Fruit fly (Drosophila melanogaster) whole organism, prepupa: ENCODE measurements around the gene CG31913.

Experiments used
- Blimp-1 ChIP-seq: fragments of 200-800 bp; sonication (Bioruptor generic); optimal IDR thresholded peaks from 3 replicates; lab custom pipeline; 2017; ENCODE audit warnings: missing biosample characterization, missing genetic modification characterization, mild to moderate bottlenecking, moderate library complexity, missing genetic modification reagents
- CG10631 ChIP-seq: fragments of 200-800 bp; sonication (Bioruptor generic); optimal IDR thresholded peaks from 2 replicates; lab custom pipeline; 2016; ENCODE audit warnings: missing biosample characterization, missing genetic modification characterization
- CG10669 ChIP-seq: fragments of 200-800 bp; sonication (Bioruptor generic); optimal IDR thresholded peaks from 3 replicates; lab custom pipeline; 2018; ENCODE audit warnings: missing biosample characterization, mild to moderate bottlenecking, missing genetic modification characterization, moderate library complexity
- CG11294 ChIP-seq: fragments of 200-800 bp; sonication (Bioruptor generic); IDR thresholded peaks from 2 replicates; pipeline ENCODE4 v1.3.6; 2022; ENCODE audit warnings: missing biosample characterization, missing genetic modification characterization
- CG11902 ChIP-seq: fragments of 200-800 bp; sonication (Bioruptor generic); optimal IDR thresholded peaks from 3 replicates; lab custom pipeline; 2016; ENCODE audit warnings: missing biosample characterization, missing genetic modification characterization
- CG1621 ChIP-seq: fragments of 200-800 bp; sonication (Bioruptor generic); optimal IDR thresholded peaks from 3 replicates; lab custom pipeline; 2018; ENCODE audit warnings: missing biosample characterization, mild to moderate bottlenecking, missing genetic modification characterization
- CG3032 ChIP-seq: fragments of 200-800 bp; optimal IDR thresholded peaks from 2 replicates; lab custom pipeline; 2019; ENCODE audit warnings: missing biosample characterization, mild to moderate bottlenecking, missing genetic modification characterization, moderate library complexity
- CG31627 ChIP-seq: fragments of 200-800 bp; sonication (Bioruptor generic); optimal IDR thresholded peaks from 3 replicates; lab custom pipeline; 2016; ENCODE audit warnings: missing biosample characterization, missing genetic modification characterization
- CG32006 ChIP-seq: fragments of 200-800 bp; sonication (Bioruptor generic); optimal IDR thresholded peaks from 3 replicates; lab custom pipeline; 2017; ENCODE audit warnings: missing biosample characterization, mild to moderate bottlenecking, missing genetic modification characterization
- CG34406 ChIP-seq: fragments of 200-800 bp; sonication (Bioruptor generic); optimal IDR thresholded peaks from 3 replicates; lab custom pipeline; 2016; ENCODE audit warnings: missing biosample characterization, missing genetic modification characterization
- CG3919 ChIP-seq: fragments of 200-800 bp; sonication (Bioruptor generic); optimal IDR thresholded peaks from 3 replicates; lab custom pipeline; 2016; ENCODE audit warnings: missing biosample characterization, missing genetic modification characterization
- CG6163 ChIP-seq: fragments of 200-800 bp; sonication (Bioruptor generic); IDR thresholded peaks from 3 replicates; pipeline ENCODE4 v1.3.6; 2022; ENCODE audit warnings: missing biosample characterization, missing genetic modification characterization
- CG6792 ChIP-seq: fragments of 200-800 bp; sonication (Bioruptor generic); optimal IDR thresholded peaks from 3 replicates; lab custom pipeline; 2016; ENCODE audit warnings: missing biosample characterization, missing genetic modification characterization
- CG6808 ChIP-seq: fragments of 200-800 bp; sonication (Bioruptor generic); optimal IDR thresholded peaks from 3 replicates; lab custom pipeline; 2017; ENCODE audit warnings: missing biosample characterization, missing genetic modification characterization, mild to moderate bottlenecking, moderate library complexity, missing genetic modification reagents
- CG6854 ChIP-seq: fragments of 200-800 bp; sonication (Bioruptor generic); optimal IDR thresholded peaks from 2 replicates; lab custom pipeline; 2017; ENCODE audit warnings: missing biosample characterization, mild to moderate bottlenecking, missing genetic modification characterization
- CG7368 ChIP-seq: fragments of 200-800 bp; sonication (Bioruptor generic); optimal IDR thresholded peaks from 3 replicates; lab custom pipeline; 2016; ENCODE audit warnings: missing biosample characterization, missing genetic modification characterization
- CG8119 ChIP-seq: fragments of 200-800 bp; sonication (Bioruptor generic); IDR thresholded peaks from 3 replicates; pipeline ENCODE4 v1.3.6; 2022; ENCODE audit warnings: missing biosample characterization, missing genetic modification characterization
- CG8632 ChIP-seq: fragments of 200-800 bp; sonication (Bioruptor generic); optimal IDR thresholded peaks from 3 replicates; lab custom pipeline; 2016; ENCODE audit warnings: missing biosample characterization, missing genetic modification characterization
- CG9139 ChIP-seq: fragments of 200-800 bp; sonication (Bioruptor generic); optimal IDR thresholded peaks from 3 replicates; lab custom pipeline; 2017; ENCODE audit warnings: missing biosample characterization, mild to moderate bottlenecking, missing genetic modification characterization
- Eip75B ChIP-seq: fragments of 200-800 bp; sonication (Bioruptor generic); optimal IDR thresholded peaks from 3 replicates; lab custom pipeline; 2016; ENCODE audit warnings: missing biosample characterization, missing genetic modification characterization
- Eip78C ChIP-seq: fragments of 200-800 bp; sonication (Bioruptor generic); peaks from one replicate; lab custom pipeline; 2016; ENCODE audit warnings: missing biosample characterization, missing genetic modification characterization
- Ets21C ChIP-seq: fragments of 200-800 bp; sonication (Bioruptor generic); optimal IDR thresholded peaks from 3 replicates; lab custom pipeline; 2016; ENCODE audit warnings: missing biosample characterization, missing genetic modification characterization
- Ets96B ChIP-seq: fragments of 200-800 bp; optimal IDR thresholded peaks from 2 replicates; lab custom pipeline; 2019; ENCODE audit warnings: missing biosample characterization, mild to moderate bottlenecking, missing genetic modification characterization, moderate library complexity
- Hr39 ChIP-seq: fragments of 200-800 bp; sonication (Bioruptor generic); optimal IDR thresholded peaks from 2 replicates; lab custom pipeline; 2016; ENCODE audit warnings: missing biosample characterization, missing genetic modification characterization
- Hr4 ChIP-seq: fragments of 200-800 bp; sonication (Bioruptor generic); optimal IDR thresholded peaks from 3 replicates; lab custom pipeline; 2016; ENCODE audit warnings: missing biosample characterization, missing genetic modification characterization
- Lpt ChIP-seq: fragments of 200-800 bp; sonication (Bioruptor generic); optimal IDR thresholded peaks from 3 replicates; lab custom pipeline; 2016; ENCODE audit warnings: missing biosample characterization, missing genetic modification characterization
- Met ChIP-seq: fragments of 200-800 bp; sonication (Bioruptor generic); optimal IDR thresholded peaks from 3 replicates; lab custom pipeline; 2016; ENCODE audit warnings: missing biosample characterization, missing genetic modification characterization
- OdsH ChIP-seq: fragments of 200-800 bp; sonication (Bioruptor generic); optimal IDR thresholded peaks from 3 replicates; lab custom pipeline; 2016; ENCODE audit warnings: missing biosample characterization, missing genetic modification characterization
- Smox ChIP-seq: fragments of 200-800 bp; sonication (Bioruptor generic); optimal IDR thresholded peaks from 3 replicates; lab custom pipeline; 2016; ENCODE audit warnings: missing biosample characterization, missing genetic modification characterization
- Sox102F ChIP-seq: fragments of 200-800 bp; sonication (Bioruptor generic); optimal IDR thresholded peaks from 2 replicates; lab custom pipeline; 2016; ENCODE audit warnings: missing biosample characterization, mild to moderate bottlenecking, missing genetic modification characterization
- Sox14 ChIP-seq: fragments of 200-800 bp; sonication (Bioruptor generic); optimal IDR thresholded peaks from 3 replicates; lab custom pipeline; 2016; ENCODE audit warnings: missing biosample characterization, missing genetic modification characterization
- achi ChIP-seq: fragments of 200-800 bp; sonication (Bioruptor generic); optimal IDR thresholded peaks from 3 replicates; lab custom pipeline; 2016; ENCODE audit warnings: missing biosample characterization, missing genetic modification characterization
- acj6 ChIP-seq: fragments of 200-800 bp; sonication (Bioruptor generic); optimal IDR thresholded peaks from 3 replicates; lab custom pipeline; 2016; ENCODE audit warnings: missing biosample characterization, missing genetic modification characterization
- cyc ChIP-seq: fragments of 200-800 bp; sonication (Bioruptor generic); optimal IDR thresholded peaks from 3 replicates; lab custom pipeline; 2016; ENCODE audit warnings: missing biosample characterization, missing genetic modification characterization
- dac ChIP-seq: fragments of 200-800 bp; sonication (Bioruptor generic); optimal IDR thresholded peaks from 2 replicates; lab custom pipeline; 2017; ENCODE audit warnings: missing biosample characterization, mild to moderate bottlenecking, missing genetic modification characterization
- dsx ChIP-seq: fragments of 200-800 bp; optimal IDR thresholded peaks from 3 replicates; lab custom pipeline; 2019; ENCODE audit warnings: missing biosample characterization, mild to moderate bottlenecking, missing genetic modification characterization, moderate library complexity; ENCODE audit not compliant: poor library complexity, severe bottlenecking
- esn ChIP-seq: fragments of 200-800 bp; sonication (Bioruptor generic); optimal IDR thresholded peaks from 2 replicates; lab custom pipeline; 2016; ENCODE audit warnings: missing biosample characterization, mild to moderate bottlenecking, missing genetic modification characterization, moderate library complexity
- fd59A ChIP-seq: fragments of 200-800 bp; sonication (Bioruptor generic); optimal IDR thresholded peaks from 2 replicates; lab custom pipeline; 2017; ENCODE audit warnings: missing biosample characterization, mild to moderate bottlenecking, missing genetic modification characterization, missing genetic modification reagents
- fd85E ChIP-seq: fragments of 200-800 bp; sonication (Bioruptor generic); optimal IDR thresholded peaks from 3 replicates; lab custom pipeline; 2016; ENCODE audit warnings: missing biosample characterization, missing genetic modification characterization
- fkh ChIP-seq: fragments of 200-800 bp; sonication (Bioruptor generic); optimal IDR thresholded peaks from 3 replicates; lab custom pipeline; 2017; ENCODE audit warnings: missing biosample characterization, mild to moderate bottlenecking, missing genetic modification characterization, moderate library complexity
- lz ChIP-seq: fragments of 200-800 bp; sonication (Bioruptor generic); optimal IDR thresholded peaks from 3 replicates; lab custom pipeline; 2016; ENCODE audit warnings: missing biosample characterization, missing genetic modification characterization
- net ChIP-seq: fragments of 200-800 bp; sonication (Bioruptor generic); optimal IDR thresholded peaks from 3 replicates; lab custom pipeline; 2016; ENCODE audit warnings: missing biosample characterization, missing genetic modification characterization
- pdm3 ChIP-seq: fragments of 200-800 bp; sonication (Bioruptor generic); optimal IDR thresholded peaks from 3 replicates; lab custom pipeline; 2016; ENCODE audit warnings: missing biosample characterization, missing genetic modification characterization
- salr ChIP-seq, 2 experiments: fragments of 200-800 bp; sonication (Bioruptor generic); optimal IDR thresholded peaks; 3 replicates each; lab custom pipeline; 2016 to 2018; ENCODE audit warnings: missing biosample characterization in 2 of 2, missing genetic modification characterization in 2 of 2, mild to moderate bottlenecking in 1 of 2
- spab ChIP-seq: fragments of 200-800 bp; sonication (Bioruptor generic); optimal IDR thresholded peaks from 2 replicates; lab custom pipeline; 2017; ENCODE audit warnings: missing biosample characterization, mild to moderate bottlenecking, missing genetic modification characterization, missing genetic modification reagents
- ss ChIP-seq, 2 experiments: fragments of 200-800 bp; sonication (Bioruptor generic); optimal IDR thresholded peaks; 2 replicates in 1 of 2; 3 replicates in 1 of 2; lab custom pipeline; 2017 to 2018; ENCODE audit warnings: mild to moderate bottlenecking in 2 of 2, missing biosample characterization in 2 of 2, missing genetic modification characterization in 2 of 2, moderate library complexity in 1 of 2
- svp ChIP-seq: fragments of 200-800 bp; sonication (Bioruptor generic); peaks from one replicate; lab custom pipeline; 2016; ENCODE audit warnings: missing biosample characterization, missing genetic modification characterization
- topi ChIP-seq: fragments of 200-800 bp; sonication (Bioruptor generic); optimal IDR thresholded peaks from 3 replicates; lab custom pipeline; 2016; ENCODE audit warnings: missing biosample characterization, missing genetic modification characterization
- vri ChIP-seq: fragments of 200-800 bp; sonication (Bioruptor generic); optimal IDR thresholded peaks from 3 replicates; lab custom pipeline; 2016; ENCODE audit warnings: missing biosample characterization, mild to moderate bottlenecking, missing genetic modification characterization

The CG31913 gene

DNA sequence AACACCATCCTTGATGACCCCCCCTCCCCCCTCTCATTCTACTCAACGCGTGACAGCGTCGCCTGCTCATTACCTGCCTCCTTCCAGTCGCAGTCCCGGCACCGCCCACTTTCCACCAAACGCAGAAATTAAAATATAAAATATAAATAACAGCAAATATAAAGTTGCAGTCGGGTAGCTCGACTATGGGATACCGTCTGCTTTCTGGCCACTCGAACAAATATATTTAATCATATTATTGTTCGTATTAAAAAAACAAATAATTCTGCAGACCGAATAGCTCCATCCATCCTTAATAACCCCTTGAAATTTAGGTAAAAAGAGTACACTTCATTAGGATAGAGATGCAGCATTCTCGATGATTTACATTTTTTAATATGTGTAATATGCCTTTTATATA, 35.6 kb upstream of the CG31913 start (continued):
- TF ChIP-seq CG32006 (GFP tag; lab: Kevin White, UChicago) (no peak), dsx (GFP tag; lab: Kevin White, UChicago) (no peak), CG10631 (GFP tag; lab: Kevin White, UChicago) (no peak)
- TF ChIP-seq, all 60 proteins: peak for 9

DNA sequence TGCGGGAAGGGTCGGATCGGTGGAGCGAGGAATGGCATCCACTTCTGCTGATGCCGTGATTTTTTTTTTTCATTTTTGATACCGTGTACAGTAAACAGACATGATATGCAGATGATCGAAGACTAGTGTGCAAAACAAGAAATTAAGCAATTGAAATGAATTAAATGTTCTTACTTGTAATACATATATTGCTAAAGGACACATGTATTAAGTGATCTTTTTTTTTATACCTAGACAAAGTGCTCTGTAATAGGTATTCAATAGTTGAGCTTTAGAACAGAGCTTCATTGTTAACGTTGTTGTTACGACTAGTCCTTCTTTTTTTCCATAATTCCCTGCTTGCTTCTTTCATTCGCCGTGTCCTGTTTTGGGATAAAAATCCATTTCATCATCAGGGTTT, 32.4 kb upstream of the CG31913 start:
- TF ChIP-seq fkh (GFP tag; lab: Kevin White, UChicago) (no peak), net (GFP tag; lab: Kevin White, UChicago) (peak; percentile 31), CG3919 (peak; percentile 55), achi (GFP tag; lab: Kevin White, UChicago) (peak; percentile 47), dsx (GFP tag; lab: Kevin White, UChicago) (peak; percentile 68), CG10631 (GFP tag; lab: Kevin White, UChicago) (peak; percentile 57), CG1621 (tag; lab: Kevin White, UChicago) (peak; percentile 5), CG8632 (peak; percentile 36), CG6808 (GFP tag; lab: Kevin White, UChicago) (peak; percentile 61), esn (peak; percentile 62), Hr4 (peak; percentile 11), CG32006 (GFP tag; lab: Kevin White, UChicago) (no peak), CG11294 (no peak), CG8119 (GFP tag; lab: Robert Waterston, UW) (peak; percentile 40; the same call in 1 of the 3 replicates), OdsH (GFP tag; lab: Kevin White, UChicago) (peak; percentile 60), CG11902 (peak; percentile 22), ss (GFP tag; optimal IDR thresholded peaks at IDR 0.05; lab: Kevin White, UChicago) (peak; percentile 47 to 78), Ets21C (GFP tag; lab: Kevin White, UChicago) (no peak), topi (GFP tag; lab: Kevin White, UChicago) (peak; percentile 49), Lpt (GFP tag; lab: Kevin White, UChicago) (peak; percentile 3), Ets96B (tag; lab: Kevin White, UChicago) (peak; percentile 75), pdm3 (GFP tag; lab: Kevin White, UChicago) (peak; percentile 57), Sox102F (GFP tag; lab: Kevin White, UChicago) (peak; percentile 58), dac (no peak), lz (peak; percentile 46), Eip78C (GFP tag; lab: Kevin White, UChicago) (peak; percentile 91), CG7368 (GFP tag; lab: Kevin White, UChicago) (no peak), acj6 (GFP tag; lab: Kevin White, UChicago) (peak; percentile 40), Blimp-1 (GFP tag; lab: Kevin White, UChicago) (no peak), spab (GFP tag; lab: Kevin White, UChicago) (peak; percentile 58), CG3032 (tag; lab: Kevin White, UChicago) (peak; percentile 68), salr (GFP tag; optimal IDR thresholded peaks at IDR 0.05; lab: Kevin White, UChicago) (peak in 1 of 2 experiments; percentile 7), CG31627 (peak; percentile 53), fd85E (GFP tag; lab: Kevin White, UChicago) (no peak), CG6163 (GFP tag; lab: Robert Waterston, UW) (peak; percentile 72), CG6792 (GFP tag; lab: Kevin White, UChicago) (peak; percentile 56), CG10669 (GFP tag; lab: Kevin White, UChicago) (peak; percentile 57), fd59A (GFP tag; lab: Kevin White, UChicago) (peak; percentile 41), vri (GFP tag; lab: Kevin White, UChicago) (peak; percentile 2), svp (GFP tag; lab: Kevin White, UChicago) (peak; percentile 73), Hr39 (GFP tag; lab: Kevin White, UChicago) (peak; percentile 46), Met (GFP tag; lab: Kevin White, UChicago) (peak; percentile 28), CG9139 (peak; percentile 21), Sox14 (GFP tag; lab: Kevin White, UChicago) (peak; percentile 27), Smox (peak; percentile 33), CG6854 (GFP tag; lab: Kevin White, UChicago) (no peak), Eip75B (GFP tag; lab: Kevin White, UChicago) (peak; percentile 41), cyc (GFP tag; lab: Kevin White, UChicago) (peak; percentile 41), CG34406 (peak; percentile 26)
